Worm (Caenorhabditis elegans): ENCODE results near the gene F11F1.1.

- TF ChIP-seq ceh-88 (GFP tag; IDR thresholded peaks at IDR 0.05), result no peak
- TF ChIP-seq aly-2 (tag; optimal IDR thresholded peaks at IDR 0.05), result no peak
- TF ChIP-seq unc-130 (tag; optimal IDR thresholded peaks at IDR 0.05), result no peak
- TF ChIP-seq lin-35 (GFP tag; optimal IDR thresholded peaks at IDR 0.05), result no peak
- TF ChIP-seq nhr-90 (tag; optimal IDR thresholded peaks at IDR 0.05; ENCODE audit: poor library complexity), result no peak
- no peak for TF ChIP-seq ztf-11 (tag; optimal IDR thresholded peaks at IDR 0.05)
- TF ChIP-seq egl-27 (tag; optimal IDR thresholded peaks at IDR 0.05), result no peak
- no peak for TF ChIP-seq fos-1 (tag; optimal IDR thresholded peaks at IDR 0.05)
- no peak for TF ChIP-seq nhr-71 (tag; optimal IDR thresholded peaks at IDR 0.05)
- TF ChIP-seq xbp-1 (tag; optimal IDR thresholded peaks at IDR 0.05), result no peak
- no peak for TF ChIP-seq unc-62 (GFP tag; optimal IDR thresholded peaks at IDR 0.05)
These were observed 40.2 kb downstream of the F11F1.1 start, which contains the start of gene F45G2.8 for ce11 chrIII:13435570-13435969.

Measured in whole organism, L1 larva.